Fruit fly (Drosophila melanogaster): ENCODE results near the gene Ccdc85.

Ccdc85 gene

DNA sequence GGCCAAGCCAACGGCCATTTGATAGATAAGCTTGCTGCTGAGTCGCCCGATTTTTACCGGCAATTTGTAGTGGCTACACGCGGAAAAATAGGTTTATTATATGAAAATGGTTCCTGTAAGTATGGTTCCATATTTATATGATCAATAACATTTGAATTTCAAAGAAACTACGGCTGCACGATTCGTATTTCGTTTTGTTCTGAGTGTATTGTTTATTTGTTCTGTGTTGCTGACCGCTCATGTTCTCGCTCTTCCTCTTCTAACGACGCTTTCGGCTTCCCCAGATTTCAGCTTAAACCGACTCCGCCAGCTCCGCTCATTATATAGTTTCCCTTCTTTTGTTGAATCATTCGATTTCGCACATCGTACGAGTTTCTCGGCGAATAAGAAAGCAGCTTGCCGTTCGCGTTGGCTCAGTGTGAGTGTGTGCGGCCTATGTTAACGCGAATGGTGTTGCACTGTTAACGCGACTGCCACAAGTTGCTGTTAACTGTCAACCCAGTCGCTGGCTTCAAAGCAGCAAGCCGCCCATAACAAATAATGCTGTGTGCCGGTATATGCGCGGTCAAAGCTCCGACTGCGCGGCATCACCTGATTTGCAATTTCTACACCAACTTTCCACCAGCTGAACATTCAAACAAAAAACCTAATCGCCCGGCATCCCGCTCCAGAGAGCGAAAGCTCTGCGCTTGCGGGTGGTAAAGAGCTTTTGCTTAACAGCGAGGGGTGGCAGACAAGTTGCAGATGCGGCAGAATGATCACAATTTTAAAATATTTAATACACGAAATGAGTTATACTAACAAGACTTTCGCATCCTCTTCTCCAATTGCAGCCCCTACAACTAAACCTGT is 59.9 kb downstream of the Ccdc85 start (continued):
- peak; percentile 44 for TF ChIP-seq CG9215 (GFP tag; IDR thresholded peaks at IDR 0.05)
- TF ChIP-seq Gsc (GFP tag; IDR thresholded peaks at IDR 0.05), result no peak
- TF ChIP-seq zfh2 (GFP tag; optimal IDR thresholded peaks at IDR 0.05), result peak; percentile 56
- TF ChIP-seq CG9932 (GFP tag; IDR thresholded peaks at IDR 0.05), result peak; percentile 74
- peak; percentile 44; the same call in 1 of the 2 replicates for TF ChIP-seq CG11085 (GFP tag; IDR thresholded peaks at IDR 0.05)
- TF ChIP-seq Fer3 (tag; optimal IDR thresholded peaks at IDR 0.05), result peak; percentile 30
- peak; percentile 45 for TF ChIP-seq CG12659 (GFP tag; optimal IDR thresholded peaks at IDR 0.05)
- no peak for TF ChIP-seq CG6654 (GFP tag; optimal IDR thresholded peaks at IDR 0.05)
- TF ChIP-seq BtbVII (GFP tag; optimal IDR thresholded peaks at IDR 0.05), result peak; percentile 12
- TF ChIP-seq CG7987 (GFP tag; optimal IDR thresholded peaks at IDR 0.05), result no peak
- no peak for TF ChIP-seq CG12391 (tag; optimal IDR thresholded peaks at IDR 0.05)
- TF ChIP-seq CG10543 (GFP tag; optimal IDR thresholded peaks at IDR 0.05), result no peak
- peak; percentile 100 for TF ChIP-seq hkb (optimal IDR thresholded peaks at IDR 0.05)
- no peak; the same call in 1 of the 2 replicates for TF ChIP-seq hkb (GFP tag; IDR thresholded peaks at IDR 0.05)
- peak; percentile 65 for TF ChIP-seq row (GFP tag; IDR thresholded peaks at IDR 0.05)
- TF ChIP-seq Pdp1 (GFP tag; optimal IDR thresholded peaks at IDR 0.05), result peak in 1 of 2 experiments; percentile 23
- TF ChIP-seq NfI (GFP tag; optimal IDR thresholded peaks at IDR 0.05), result peak; percentile 3
- TF ChIP-seq CG14667 (GFP tag; IDR thresholded peaks at IDR 0.05), result no peak
- TF ChIP-seq tx (GFP tag; optimal IDR thresholded peaks at IDR 0.05), result peak; percentile 13
- peak; percentile 51 for TF ChIP-seq zf30C (GFP tag; optimal IDR thresholded peaks at IDR 0.05)
- TF ChIP-seq lov (optimal IDR thresholded peaks at IDR 0.05), result no peak
- no peak for TF ChIP-seq lov (GFP tag; IDR thresholded peaks at IDR 0.05)
- no peak for TF ChIP-seq CG2199 (GFP tag; IDR thresholded peaks at IDR 0.05)
- TF ChIP-seq bcd (GFP tag; optimal IDR thresholded peaks at IDR 0.05), result peak; percentile 21
- TF ChIP-seq Myb (GFP tag; optimal IDR thresholded peaks at IDR 0.05), result peak; percentile 61
- no peak for TF ChIP-seq toy (GFP tag; IDR thresholded peaks at IDR 0.05)
- TF ChIP-seq CG9727 (GFP tag; optimal IDR thresholded peaks at IDR 0.05), result peak; percentile 38
- no peak for TF ChIP-seq zen (tag; optimal IDR thresholded peaks at IDR 0.05)
- TF ChIP-seq her (GFP tag; optimal IDR thresholded peaks at IDR 0.05), result no peak
- TF ChIP-seq eyg (GFP tag; optimal IDR thresholded peaks at IDR 0.05), result peak; percentile 43
- peak; percentile 2 for TF ChIP-seq Oli (tag; optimal IDR thresholded peaks at IDR 0.05)
- no peak for TF ChIP-seq sim (GFP tag; IDR thresholded peaks at IDR 0.05)
- peak; percentile 80 for TF ChIP-seq Rfx (GFP tag; IDR thresholded peaks at IDR 0.05)
- TF ChIP-seq CG34422 (GFP tag; IDR thresholded peaks at IDR 0.05), result peak; percentile 30; the same call in 1 of the 3 replicates
- TF ChIP-seq CG17385 (GFP tag; optimal IDR thresholded peaks at IDR 0.05), result peak; percentile 49
- TF ChIP-seq E2f2 (GFP tag; IDR thresholded peaks at IDR 0.05), result peak; percentile 43; the same call in 1 of the 2 replicates
- no peak for TF ChIP-seq CG16813 (GFP tag; IDR thresholded peaks at IDR 0.05; ENCODE audit: partially characterized antibody)
- peak; percentile 20 for TF ChIP-seq CG16815 (GFP tag; optimal IDR thresholded peaks at IDR 0.05)
- peak; percentile 14 for TF ChIP-seq CG18619 (GFP tag; optimal IDR thresholded peaks at IDR 0.05)
- TF ChIP-seq Adf1 (GFP tag; IDR thresholded peaks at IDR 0.05), result no peak
- no peak for TF ChIP-seq dan (GFP tag; IDR thresholded peaks at IDR 0.05)
- no peak for TF ChIP-seq exex (tag; optimal IDR thresholded peaks at IDR 0.05)
- peak; percentile 44 for TF ChIP-seq CG3281 (GFP tag; optimal IDR thresholded peaks at IDR 0.05)
- TF ChIP-seq CG18599 (GFP tag; optimal IDR thresholded peaks at IDR 0.05), result peak; percentile 51
- TF ChIP-seq CG8388 (GFP tag; optimal IDR thresholded peaks at IDR 0.05), result no peak
- no peak for TF ChIP-seq CG43689 (GFP tag; IDR thresholded peaks at IDR 0.05)
- TF ChIP-seq CG10209 (GFP tag; optimal IDR thresholded peaks at IDR 0.05), result peak; percentile 21
- peak; percentile 50 for TF ChIP-seq gro (GFP tag; optimal IDR thresholded peaks at IDR 0.05)
- TF ChIP-seq CG9609 (GFP tag; optimal IDR thresholded peaks at IDR 0.05), result peak; percentile 19
- TF ChIP-seq CG1233 (GFP tag; optimal IDR thresholded peaks at IDR 0.05), result no peak

All from whole organism, embryonic.